Worm (Caenorhabditis elegans) whole organism, midembryonic: ENCODE data around the gene drl-1.
A peak's percentile ranks its signal among the peaks of the same experiment; 100 is the strongest.

Source experiments
- T22C8.4 ChIP-seq: fragments of 200-800 bp; sonication (Bioruptor generic); IDR thresholded peaks from 2 replicates; pipeline ENCODE4 v1.3.6; 2022; ENCODE audit warnings: missing genetic modification characterization, missing compliant biosample characterization
- cog-1 ChIP-seq: sonication (generic microtip); optimal IDR thresholded peaks from 2 replicates; lab custom pipeline; 2016; ENCODE audit warnings: missing genetic modification characterization, missing compliant biosample characterization
- flt-1 ChIP-seq: fragments of 200-800 bp; sonication (Bioruptor generic); IDR thresholded peaks from 2 replicates; pipeline ENCODE4 v1.3.6; 2022; ENCODE audit warnings: missing genetic modification characterization, missing compliant biosample characterization
- klf-2 ChIP-seq: fragments of 200-800 bp; sonication (Bioruptor generic); conservative IDR thresholded peaks from 2 replicates; pipeline ENCODE4 v1.3.6; 2022; ENCODE audit warnings: missing genetic modification reagents, missing genetic modification characterization, missing compliant biosample characterization
- med-1 ChIP-seq: sonication (generic microtip); optimal IDR thresholded peaks from 2 replicates; lab custom pipeline; 2017; ENCODE audit warnings: missing genetic modification characterization, mild to moderate bottlenecking, missing compliant biosample characterization, antibody characterized with exemption, missing genetic modification reagents; ENCODE audit not compliant: insufficient read depth
- ref-1 ChIP-seq: fragments of 200-800 bp; sonication (Bioruptor generic); conservative IDR thresholded peaks from 2 replicates; pipeline ENCODE4 v1.3.6; 2022; ENCODE audit warnings: missing genetic modification reagents, missing genetic modification characterization, missing compliant biosample characterization
- tab-1 ChIP-seq: fragments of 200-800 bp; sonication (Bioruptor generic); IDR thresholded peaks from 2 replicates; pipeline ENCODE4 v1.3.6; 2022; ENCODE audit warnings: missing genetic modification characterization, missing compliant biosample characterization
- ztf-23 ChIP-seq: fragments of 200-800 bp; sonication (Bioruptor generic); IDR thresholded peaks from 2 replicates; pipeline ENCODE4 v1.3.6; 2022; ENCODE audit warnings: missing genetic modification reagents, missing genetic modification characterization, missing compliant biosample characterization
- ztf-29 ChIP-seq: fragments of 200-800 bp; sonication (Bioruptor generic); IDR thresholded peaks from 2 replicates; pipeline ENCODE4 v1.3.6; 2022; ENCODE audit warnings: missing genetic modification reagents, missing genetic modification characterization, missing compliant biosample characterization

Gene drl-1

ce11 chrIV:305101-305500, 19.8 kb upstream of the drl-1 start:
- TF ChIP-seq ref-1 (GFP tag; lab: Robert Waterston, UW) (no peak), med-1 (GFP tag; lab: Kevin White, UChicago) (no peak), ztf-29 (no peak)

DNA sequence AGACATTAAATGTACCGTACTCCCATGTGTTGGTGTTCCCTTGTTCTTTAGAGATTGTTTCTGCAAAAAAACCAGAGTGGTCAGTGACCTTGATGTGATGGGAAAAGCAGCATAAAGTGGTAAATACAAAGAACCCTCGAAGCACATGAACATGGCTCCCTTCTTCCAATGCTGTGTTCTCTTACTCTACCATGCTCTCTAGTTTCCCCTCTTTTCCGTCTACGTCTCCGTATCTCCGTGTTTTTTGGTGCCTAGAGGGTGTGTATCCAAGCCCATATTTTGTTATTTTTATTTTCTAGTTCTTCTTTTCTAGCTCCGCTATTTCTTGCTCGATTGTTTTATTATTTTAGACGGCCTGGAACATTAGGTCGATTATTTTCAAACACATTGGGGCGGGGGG, 18.3 kb upstream of the drl-1 start:
- TF ChIP-seq flt-1 (GFP tag; lab: Robert Waterston, UW) (no peak), med-1 (GFP tag; lab: Kevin White, UChicago) (no peak), T22C8.4 (GFP tag; lab: Robert Waterston, UW) (no peak), tab-1 (GFP tag; lab: Robert Waterston, UW) (no peak), ztf-23 (no peak), ztf-29 (no peak), cog-1 (tag; lab: Kevin White, UChicago) (no peak)

- TF ChIP-seq ztf-23 (no peak), med-1 (GFP tag; lab: Kevin White, UChicago) (no peak), tab-1 (GFP tag; lab: Robert Waterston, UW) (no peak), ref-1 (GFP tag; lab: Robert Waterston, UW) (no peak), ztf-29 (no peak), T22C8.4 (GFP tag; lab: Robert Waterston, UW) (no peak), flt-1 (GFP tag; lab: Robert Waterston, UW) (no peak), klf-2 (GFP tag; lab: Robert Waterston, UW) (no peak), cog-1 (tag; lab: Kevin White, UChicago) (no peak)
Measured at ce11 chrIV:307205-307604, 17.7 kb upstream of the drl-1 start, which contains the start of gene swt-1. Gene swt-1, plus strand, starts transcription at chrIV:307505.

DNA sequence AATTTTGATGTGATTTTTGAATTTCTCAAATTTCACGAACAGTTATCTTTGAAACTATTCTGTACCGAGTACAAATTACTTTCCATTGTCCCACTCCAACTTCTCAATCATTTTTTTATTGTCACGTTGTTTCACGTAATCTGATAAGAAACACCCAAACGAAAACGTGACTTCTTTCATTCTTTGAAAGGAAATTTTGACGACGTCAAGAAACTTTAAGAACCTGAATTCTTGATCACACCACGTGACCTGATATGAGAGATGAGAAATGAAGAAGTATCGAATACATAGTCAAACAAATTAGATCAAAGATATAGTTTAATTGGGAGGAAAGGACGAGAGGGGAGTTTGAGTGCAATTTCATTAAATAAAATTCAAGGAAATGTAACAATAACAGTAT, 15.3 kb upstream of the drl-1 start:
- no peak for TF ChIP-seq cog-1 (tag; lab: Kevin White, UChicago)
- TF ChIP-seq flt-1 (GFP tag; lab: Robert Waterston, UW): no peak
- TF ChIP-seq klf-2 (GFP tag; lab: Robert Waterston, UW): no peak
- no peak for TF ChIP-seq med-1 (GFP tag; lab: Kevin White, UChicago)
- no peak for TF ChIP-seq ztf-29
- no peak for TF ChIP-seq ref-1 (GFP tag; lab: Robert Waterston, UW)
- no peak for TF ChIP-seq tab-1 (GFP tag; lab: Robert Waterston, UW)
- no peak for TF ChIP-seq T22C8.4 (GFP tag; lab: Robert Waterston, UW)
- no peak for TF ChIP-seq ztf-23

DNA sequence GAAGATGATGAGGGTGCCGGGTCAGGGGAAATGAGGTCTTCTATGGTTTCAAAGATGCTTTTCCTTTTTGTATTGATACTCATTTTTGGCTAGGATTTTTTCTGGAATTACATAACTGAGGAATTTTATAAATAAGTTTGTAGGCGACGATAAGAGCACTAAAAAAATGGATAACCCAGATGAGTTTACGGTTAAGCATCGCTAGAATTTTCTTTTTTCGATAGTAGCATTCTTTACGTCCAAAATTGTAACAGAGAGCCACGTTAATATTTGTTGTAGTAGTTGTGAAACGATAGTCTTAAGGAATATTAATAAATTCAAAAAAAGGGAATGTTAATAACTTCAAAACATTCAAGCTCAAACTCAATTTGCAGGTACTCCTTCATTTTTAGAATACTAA, 11.2 kb upstream of the drl-1 start, which contains the start of gene snai-1:
Gene snai-1 (minus strand): TSS at position 101 of the 400 bp plus-strand sequence.
- TF ChIP-seq med-1 (GFP tag; lab: Kevin White, UChicago): no peak
- no peak for TF ChIP-seq tab-1 (GFP tag; lab: Robert Waterston, UW)
- TF ChIP-seq ztf-29: no peak
- TF ChIP-seq ztf-23: no peak
- TF ChIP-seq cog-1 (tag; lab: Kevin White, UChicago): no peak
- TF ChIP-seq flt-1 (GFP tag; lab: Robert Waterston, UW): no peak

DNA sequence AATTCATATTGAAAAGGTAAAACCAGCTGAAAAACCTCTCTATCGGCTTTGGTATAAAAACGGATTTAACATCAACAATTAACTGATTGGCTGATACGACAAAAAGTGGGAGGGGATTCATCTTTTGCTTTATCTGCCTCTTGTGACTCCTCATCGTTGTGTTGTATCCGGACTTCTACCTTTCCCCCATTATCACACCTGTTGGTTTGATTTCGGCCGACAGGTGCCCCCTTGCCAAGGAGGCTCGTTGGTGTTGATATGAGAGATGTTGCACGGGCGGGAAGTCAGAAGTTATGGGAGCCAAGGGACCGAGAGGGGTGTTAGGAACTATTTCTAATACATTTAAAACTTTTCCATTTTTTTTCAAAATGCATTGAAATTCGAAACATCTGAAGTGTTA, 10.4 kb upstream of the drl-1 start:
- no peak for TF ChIP-seq tab-1 (GFP tag; lab: Robert Waterston, UW)
- no peak for TF ChIP-seq ref-1 (GFP tag; lab: Robert Waterston, UW)
- TF ChIP-seq flt-1 (GFP tag; lab: Robert Waterston, UW): no peak
- TF ChIP-seq ztf-29: no peak
- TF ChIP-seq klf-2 (GFP tag; lab: Robert Waterston, UW): no peak
- no peak for TF ChIP-seq med-1 (GFP tag; lab: Kevin White, UChicago)
- no peak for TF ChIP-seq ztf-23
- no peak for TF ChIP-seq cog-1 (tag; lab: Kevin White, UChicago)
- no peak for TF ChIP-seq T22C8.4 (GFP tag; lab: Robert Waterston, UW)

ce11 chrIV:319654-320053, 5.2 kb upstream of the drl-1 start:
- TF ChIP-seq ztf-29 (no peak), tab-1 (GFP tag; lab: Robert Waterston, UW) (no peak), ztf-23 (no peak)

- no peak for TF ChIP-seq cog-1 (tag; lab: Kevin White, UChicago)
- no peak for TF ChIP-seq flt-1 (GFP tag; lab: Robert Waterston, UW)
- TF ChIP-seq ztf-23: no peak
- no peak for TF ChIP-seq tab-1 (GFP tag; lab: Robert Waterston, UW)
- TF ChIP-seq T22C8.4 (GFP tag; lab: Robert Waterston, UW): no peak
- no peak for TF ChIP-seq klf-2 (GFP tag; lab: Robert Waterston, UW)
- TF ChIP-seq ztf-29: no peak
- TF ChIP-seq ref-1 (GFP tag; lab: Robert Waterston, UW): no peak
- no peak for TF ChIP-seq med-1 (GFP tag; lab: Kevin White, UChicago)
Measured at ce11 chrIV:320380-320779, 4.5 kb upstream of the drl-1 start, which contains the start of gene dsc-4. Gene dsc-4, minus strand, starts transcription at chrIV:320544.

DNA sequence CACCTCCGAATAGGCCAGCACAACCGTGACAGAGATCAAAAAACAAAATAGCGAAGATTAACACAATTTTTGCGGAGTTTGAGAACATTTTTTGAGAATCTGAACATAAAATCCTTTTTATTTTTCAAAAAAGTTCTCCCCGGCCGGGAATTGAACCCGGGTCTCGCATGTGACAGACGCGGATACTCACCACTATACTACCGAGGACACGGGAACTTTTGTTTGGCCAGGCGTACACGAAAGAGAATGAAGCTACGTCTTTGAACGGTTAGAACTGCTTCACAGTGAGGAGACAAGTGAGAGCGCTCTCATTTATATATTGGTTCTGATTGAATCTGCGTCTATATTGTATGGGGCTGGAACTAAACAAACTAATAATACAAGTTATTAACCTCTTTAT, 2.4 kb upstream of the drl-1 start, which contains the start of gene grl-26:
Gene grl-26 (minus strand): TSS at position 318 of the 400 bp plus-strand sequence.
- TF ChIP-seq tab-1 (GFP tag; lab: Robert Waterston, UW) (peak; percentile 82), med-1 (GFP tag; lab: Kevin White, UChicago) (no peak), ztf-29 (0 out of 2 replicates have a peak, but pooled peaks have one; percentile 43), flt-1 (GFP tag; lab: Robert Waterston, UW) (peak; percentile 75), ztf-23 (peak; percentile 81), klf-2 (GFP tag; lab: Robert Waterston, UW) (peak; percentile 59), ref-1 (GFP tag; lab: Robert Waterston, UW) (no peak), cog-1 (tag; lab: Kevin White, UChicago) (peak; percentile 80), T22C8.4 (GFP tag; lab: Robert Waterston, UW) (peak; percentile 58)

DNA sequence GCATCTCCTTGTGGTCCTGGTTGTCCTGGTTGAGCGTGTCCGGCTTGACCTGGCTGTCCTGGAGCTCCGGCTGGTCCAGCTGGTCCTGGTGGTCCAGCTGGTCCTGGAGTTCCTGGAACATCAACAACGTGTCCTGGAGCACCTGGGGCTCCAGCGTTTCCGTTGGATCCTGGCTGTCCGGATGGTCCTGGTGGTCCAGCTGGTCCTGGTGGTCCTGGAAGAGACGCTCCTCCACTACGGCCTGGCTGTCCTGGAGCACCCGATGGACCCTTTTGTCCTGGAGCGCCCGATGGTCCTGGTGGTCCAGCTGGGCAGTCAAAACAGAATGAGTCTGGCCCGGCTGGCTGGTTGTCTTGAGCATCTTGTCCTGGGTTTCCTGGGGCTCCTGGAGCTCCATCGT, 781 bp downstream of the drl-1 start:
- TF ChIP-seq klf-2 (GFP tag; lab: Robert Waterston, UW): 0 out of 2 replicates have a peak, but pooled peaks have one; percentile 3
- no peak for TF ChIP-seq T22C8.4 (GFP tag; lab: Robert Waterston, UW)
